Fruit fly (Drosophila melanogaster): Measurements from ENCODE around the gene Akt.

Akt gene

dm6 chr3R:16094011-16094729 is 4.9 kb upstream of the Akt start (continued):
- TF ChIP-seq Mes4 (GFP tag; optimal IDR thresholded peaks at IDR 0.05) (peak; percentile 8), tup (GFP tag; optimal IDR thresholded peaks at IDR 0.05) (no peak), prd (optimal IDR thresholded peaks at IDR 0.05) (no peak), prd (GFP tag; IDR thresholded peaks at IDR 0.05) (peak; percentile 71; the same call in 2 of the 3 replicates), CG13775 (GFP tag; optimal IDR thresholded peaks at IDR 0.05) (peak; percentile 70), chm (GFP tag; IDR thresholded peaks at IDR 0.05) (peak; percentile 38; the same call in 1 of the 2 replicates), CG17359 (tag; optimal IDR thresholded peaks at IDR 0.05) (peak; percentile 83), CG10462 (GFP tag; optimal IDR thresholded peaks at IDR 0.05) (peak; percentile 56), CG4730 (GFP tag; IDR thresholded peaks at IDR 0.05) (0 out of 2 replicates have a peak, but pooled peaks have one; percentile 25), CG9876 (GFP tag; optimal IDR thresholded peaks at IDR 0.05) (no peak), yki (optimal IDR thresholded peaks at IDR 0.05) (no peak), CG17385 (GFP tag; optimal IDR thresholded peaks at IDR 0.05) (peak; percentile 74), Spps (tag; optimal IDR thresholded peaks at IDR 0.05) (peak; percentile 70), CG12942 (GFP tag; optimal IDR thresholded peaks at IDR 0.05) (peak; percentile 48), bigmax (GFP tag; optimal IDR thresholded peaks at IDR 0.05) (no peak), CG10543 (GFP tag; optimal IDR thresholded peaks at IDR 0.05) (no peak), CG18476 (GFP tag; optimal IDR thresholded peaks at IDR 0.05) (peak; percentile 63), CG18764 (GFP tag; optimal IDR thresholded peaks at IDR 0.05) (peak; percentile 59), Stat92E (GFP tag; optimal IDR thresholded peaks at IDR 0.05) (peak in 1 of 3 experiments; percentile 77), CG18619 (GFP tag; optimal IDR thresholded peaks at IDR 0.05) (peak; percentile 76), Pdp1 (GFP tag; optimal IDR thresholded peaks at IDR 0.05) (peak in 1 of 2 experiments; percentile 10), CG14965 (GFP tag; optimal IDR thresholded peaks at IDR 0.05; ENCODE audit: borderline replicate concordance) (no peak), gsb (GFP tag; IDR thresholded peaks at IDR 0.05) (no peak), CG11560 (tag; IDR thresholded peaks at IDR 0.05) (no peak), CG11085 (GFP tag; IDR thresholded peaks at IDR 0.05) (no peak), lmd (GFP tag; IDR thresholded peaks at IDR 0.05) (peak; percentile 58), CTCF (GFP tag; optimal IDR thresholded peaks at IDR 0.05) (peak; percentile 31), CG13287 (GFP tag; IDR thresholded peaks at IDR 0.05; ENCODE audit: partially characterized antibody) (no peak), Camta (GFP tag; optimal IDR thresholded peaks at IDR 0.05) (no peak), Vsx1 (GFP tag; optimal IDR thresholded peaks at IDR 0.05) (peak; percentile 75), ken (GFP tag; IDR thresholded peaks at IDR 0.05) (no peak), pita (GFP tag; optimal IDR thresholded peaks at IDR 0.05) (no peak), CG2202 (tag; optimal IDR thresholded peaks at IDR 0.05) (peak; percentile 51), HLH3B (GFP tag; IDR thresholded peaks at IDR 0.05) (peak; percentile 7; the same call in 1 of the 2 replicates), Nf-YB (GFP tag; optimal IDR thresholded peaks at IDR 0.05) (peak; percentile 67), CG13424 (tag; optimal IDR thresholded peaks at IDR 0.05) (peak; percentile 86), CG15269 (tag; optimal IDR thresholded peaks at IDR 0.05) (peak; percentile 66), CG6854 (GFP tag; optimal IDR thresholded peaks at IDR 0.05) (peak; percentile 28), PHDP (tag; optimal IDR thresholded peaks at IDR 0.05) (peak; percentile 69), nau (GFP tag; optimal IDR thresholded peaks at IDR 0.05) (peak; percentile 81), Lhr (GFP tag; optimal IDR thresholded peaks at IDR 0.05) (peak; percentile 27), CG9932 (GFP tag; IDR thresholded peaks at IDR 0.05) (0 out of 2 replicates have a peak, but pooled peaks have one; percentile 19), CG10147 (GFP tag; optimal IDR thresholded peaks at IDR 0.05) (no peak), CG15601 (tag; optimal IDR thresholded peaks at IDR 0.05) (peak; percentile 82), CG12769 (tag; optimal IDR thresholded peaks at IDR 0.05) (no peak), CrebB (tag; optimal IDR thresholded peaks at IDR 0.05) (no peak), gfzf (GFP tag; optimal IDR thresholded peaks at IDR 0.05) (no peak), ERR (GFP tag; optimal IDR thresholded peaks at IDR 0.05) (no peak), cg (GFP tag; optimal IDR thresholded peaks at IDR 0.05) (peak; percentile 20)
